Fruit fly (Drosophila melanogaster) whole organism, embryonic: ENCODE data around the gene CG43156.
A peak's percentile ranks its signal among the peaks of the same experiment; 100 is the strongest.

Source experiments
- Bgb ChIP-seq: fragments of 200-800 bp; sonication (Bioruptor generic); IDR thresholded peaks from 2 replicates; pipeline ENCODE4 v1.3.6; 2022; ENCODE audit warnings: missing biosample characterization, missing genetic modification characterization; ENCODE audit not compliant: partially characterized antibody
- CG10147 ChIP-seq: fragments of 200-800 bp; sonication (Bioruptor generic); optimal IDR thresholded peaks from 2 replicates; lab custom pipeline; 2019; ENCODE audit warnings: missing biosample characterization, mild to moderate bottlenecking, missing genetic modification characterization, moderate library complexity
- CG12104 ChIP-seq: fragments of 200-800 bp; sonication (Bioruptor generic); optimal IDR thresholded peaks from 3 replicates; lab custom pipeline; 2016; ENCODE audit warnings: missing biosample characterization, missing genetic modification characterization
- CG13287 ChIP-seq: fragments of 200-800 bp; sonication (Bioruptor generic); IDR thresholded peaks from 2 replicates; pipeline ENCODE4 v1.3.6; 2022; ENCODE audit warnings: missing biosample characterization, missing genetic modification characterization; ENCODE audit not compliant: partially characterized antibody
- CG13424 ChIP-seq: fragments of 200-800 bp; sonication (Bioruptor generic); optimal IDR thresholded peaks from 2 replicates; lab custom pipeline; 2019; ENCODE audit warnings: missing biosample characterization, mild to moderate bottlenecking, missing genetic modification characterization, moderate library complexity
- CG14441 ChIP-seq: fragments of 200-800 bp; sonication (Bioruptor generic); IDR thresholded peaks from 2 replicates; pipeline ENCODE4 v1.3.6; 2022; ENCODE audit warnings: missing biosample characterization, missing genetic modification characterization
- CG16815 ChIP-seq: fragments of 200-800 bp; sonication (Bioruptor generic); optimal IDR thresholded peaks from 3 replicates; lab custom pipeline; 2017; ENCODE audit warnings: missing biosample characterization, mild to moderate bottlenecking, missing genetic modification characterization
- CG17829 ChIP-seq: fragments of 200-800 bp; optimal IDR thresholded peaks from 2 replicates; lab custom pipeline; 2019; ENCODE audit warnings: missing biosample characterization, mild to moderate bottlenecking, missing genetic modification characterization, moderate library complexity
- CG1792 ChIP-seq: fragments of 200-800 bp; sonication (Bioruptor generic); optimal IDR thresholded peaks from 2 replicates; lab custom pipeline; 2016; ENCODE audit warnings: missing biosample characterization, missing genetic modification characterization
- CG2678 ChIP-seq: fragments of 200-800 bp; sonication (Bioruptor generic); optimal IDR thresholded peaks from 3 replicates; lab custom pipeline; 2019; ENCODE audit warnings: missing biosample characterization, mild to moderate bottlenecking, missing genetic modification characterization, moderate library complexity
- CG2712 ChIP-seq: fragments of 200-800 bp; optimal IDR thresholded peaks from 3 replicates; lab custom pipeline; 2019; ENCODE audit warnings: missing biosample characterization, mild to moderate bottlenecking, missing genetic modification characterization, moderate library complexity
- CG30431 ChIP-seq: fragments of 200-800 bp; sonication (Bioruptor generic); optimal IDR thresholded peaks from 2 replicates; lab custom pipeline; 2017; ENCODE audit warnings: missing biosample characterization, missing genetic modification characterization
- CG3407 ChIP-seq: fragments of 200-800 bp; sonication (Bioruptor generic); optimal IDR thresholded peaks from 2 replicates; lab custom pipeline; 2018; ENCODE audit warnings: missing biosample characterization, mild to moderate bottlenecking, missing genetic modification characterization
- CG3847 ChIP-seq: fragments of 200-800 bp; sonication (Bioruptor generic); IDR thresholded peaks from 2 replicates; pipeline ENCODE4 v1.3.6; 2022; ENCODE audit warnings: missing biosample characterization, missing genetic modification characterization
- CG6272 ChIP-seq: fragments of 200-800 bp; sonication (Bioruptor generic); IDR thresholded peaks from 2 replicates; pipeline ENCODE4 v1.3.6; 2022; ENCODE audit warnings: missing biosample characterization, missing genetic modification characterization
- CG6654 ChIP-seq: fragments of 200-800 bp; sonication (Bioruptor generic); optimal IDR thresholded peaks from 2 replicates; lab custom pipeline; 2017; ENCODE audit warnings: missing biosample characterization, mild to moderate bottlenecking, missing genetic modification characterization
- CG6765 ChIP-seq: fragments of 200-800 bp; sonication (Bioruptor generic); optimal IDR thresholded peaks from 3 replicates; lab custom pipeline; 2017; ENCODE audit warnings: missing biosample characterization, mild to moderate bottlenecking, missing genetic modification characterization
- CG6854 ChIP-seq: fragments of 200-800 bp; sonication (Bioruptor generic); optimal IDR thresholded peaks from 3 replicates; lab custom pipeline; 2017; ENCODE audit warnings: missing biosample characterization, mild to moderate bottlenecking, missing genetic modification characterization
- CG7271 ChIP-seq: fragments of 200-800 bp; sonication (Bioruptor generic); optimal IDR thresholded peaks from 2 replicates; lab custom pipeline; 2018; ENCODE audit warnings: missing biosample characterization, mild to moderate bottlenecking, missing genetic modification characterization, moderate library complexity
- CG7987 ChIP-seq: fragments of 200-800 bp; sonication (Bioruptor generic); optimal IDR thresholded peaks from 2 replicates; lab custom pipeline; 2018; ENCODE audit warnings: missing biosample characterization, mild to moderate bottlenecking, missing genetic modification characterization, moderate library complexity
- CG8089 ChIP-seq: fragments of 200-800 bp; sonication (Bioruptor generic); optimal IDR thresholded peaks from 3 replicates; lab custom pipeline; 2016; ENCODE audit warnings: missing biosample characterization, missing genetic modification characterization
- Dbx ChIP-seq: fragments of 200-800 bp; sonication (Bioruptor generic); IDR thresholded peaks from 3 replicates; pipeline ENCODE4 v1.3.6; 2022; ENCODE audit warnings: missing biosample characterization, missing genetic modification characterization
- Deaf1 ChIP-seq: fragments of 200-800 bp; optimal IDR thresholded peaks from 3 replicates; lab custom pipeline; 2019; ENCODE audit warnings: missing biosample characterization, mild to moderate bottlenecking, missing genetic modification characterization, moderate library complexity
- Dll ChIP-seq: fragments of 200-800 bp; sonication (Bioruptor generic); IDR thresholded peaks from 4 replicates; pipeline ENCODE4 v1.3.6; 2022; ENCODE audit warnings: missing biosample characterization, missing genetic modification characterization; ENCODE audit not compliant: partially characterized antibody
- Doc3 ChIP-seq: fragments of 200-800 bp; sonication (Bioruptor generic); IDR thresholded peaks from 3 replicates; pipeline ENCODE4 v1.3.6; 2022; ENCODE audit warnings: missing biosample characterization, missing genetic modification characterization; ENCODE audit not compliant: partially characterized antibody
- Dp ChIP-seq: fragments of 200-800 bp; sonication (Bioruptor generic); optimal IDR thresholded peaks from 2 replicates; lab custom pipeline; 2018; ENCODE audit warnings: missing biosample characterization, mild to moderate bottlenecking, missing genetic modification characterization, moderate library complexity
- Gug ChIP-seq: fragments of 200-800 bp; sonication (Bioruptor generic); IDR thresholded peaks from 4 replicates; pipeline ENCODE4 v1.3.6; 2022; ENCODE audit warnings: missing biosample characterization, missing genetic modification characterization
- NC2β ChIP-seq: fragments of 200-800 bp; sonication (Bioruptor generic); optimal IDR thresholded peaks from 2 replicates; lab custom pipeline; 2016; ENCODE audit warnings: missing biosample characterization, missing genetic modification characterization
- Oaz ChIP-seq: fragments of 200-800 bp; sonication (Bioruptor generic); IDR thresholded peaks from 2 replicates; pipeline ENCODE4 v1.3.6; 2022; ENCODE audit warnings: missing biosample characterization, missing genetic modification characterization
- PHDP ChIP-seq: fragments of 200-800 bp; sonication (Bioruptor generic); optimal IDR thresholded peaks from 3 replicates; lab custom pipeline; 2018; ENCODE audit warnings: missing biosample characterization, mild to moderate bottlenecking, missing genetic modification characterization, moderate library complexity
- Sox102F ChIP-seq: fragments of 200-800 bp; sonication (Bioruptor generic); optimal IDR thresholded peaks from 2 replicates; lab custom pipeline; 2018; ENCODE audit warnings: missing biosample characterization, mild to moderate bottlenecking, missing genetic modification characterization, moderate library complexity
- ap ChIP-seq: fragments of 200-800 bp; sonication (Bioruptor generic); IDR thresholded peaks from 2 replicates; pipeline ENCODE4 v1.3.6; 2022; ENCODE audit warnings: missing biosample characterization, missing genetic modification characterization
- bab2 ChIP-seq: fragments of 200-800 bp; sonication (Bioruptor generic); optimal IDR thresholded peaks from 2 replicates; lab custom pipeline; 2016; ENCODE audit warnings: missing biosample characterization, missing genetic modification characterization
- br ChIP-seq: fragments of >200 bp; optimal IDR thresholded peaks from 2 replicates; lab custom pipeline; 2017
- cad ChIP-seq: fragments of >200 bp; optimal IDR thresholded peaks from 2 replicates; lab custom pipeline; 2017; ENCODE audit warnings: missing biosample characterization, missing genetic modification characterization
- cas ChIP-seq: fragments of 200-800 bp; sonication (Bioruptor generic); IDR thresholded peaks from 2 replicates; pipeline ENCODE4 v1.3.6; 2022; ENCODE audit warnings: missing biosample characterization, missing genetic modification characterization
- crol ChIP-seq: fragments of 200-800 bp; sonication (Bioruptor generic); IDR thresholded peaks from 2 replicates; pipeline ENCODE4 v1.3.6; 2022; ENCODE audit warnings: missing biosample characterization, missing genetic modification characterization
- dysf ChIP-seq: fragments of 200-800 bp; sonication (Bioruptor generic); IDR thresholded peaks from 3 replicates; pipeline ENCODE4 v1.3.6; 2022; ENCODE audit warnings: missing biosample characterization, missing genetic modification characterization
- fru ChIP-seq: fragments of >200 bp; optimal IDR thresholded peaks from 2 replicates; lab custom pipeline; 2017
- gfzf ChIP-seq: fragments of 200-800 bp; sonication (Bioruptor generic); optimal IDR thresholded peaks from 2 replicates; lab custom pipeline; 2016; ENCODE audit warnings: missing biosample characterization, mild to moderate bottlenecking, missing genetic modification characterization, moderate library complexity
- gsb ChIP-seq: fragments of 200-800 bp; sonication (Bioruptor generic); IDR thresholded peaks from 2 replicates; pipeline ENCODE4 v1.3.6; 2022; ENCODE audit warnings: missing biosample characterization, missing genetic modification characterization
- h ChIP-seq: fragments of >200 bp; optimal IDR thresholded peaks from 2 replicates; lab custom pipeline; 2017
- hbn ChIP-seq: fragments of 200-800 bp; sonication (Bioruptor generic); IDR thresholded peaks from 2 replicates; pipeline ENCODE4 v1.3.6; 2022; ENCODE audit warnings: missing biosample characterization, missing genetic modification characterization; ENCODE audit not compliant: partially characterized antibody
- lov ChIP-seq, 2 experiments: fragments of 200-800 bp in 1 of 2; fragments of >200 bp in 1 of 2; sonication (Bioruptor generic) in 1 of 2; IDR thresholded peaks in 1 of 2; optimal IDR thresholded peaks in 1 of 2; 2 replicates in 1 of 2; 3 replicates in 1 of 2; pipeline versions ENCODE4 v1.3.6 to Lab custom; 2017 to 2022; ENCODE audit warnings: missing biosample characterization in 1 of 2, missing genetic modification characterization in 1 of 2
- maf-S ChIP-seq: fragments of 200-800 bp; sonication (Bioruptor generic); optimal IDR thresholded peaks from 2 replicates; lab custom pipeline; 2016; ENCODE audit warnings: missing biosample characterization, missing genetic modification characterization
- mam ChIP-seq: fragments of 200-800 bp; sonication (Bioruptor generic); optimal IDR thresholded peaks from 3 replicates; lab custom pipeline; 2016; ENCODE audit warnings: missing biosample characterization, missing genetic modification characterization
- nau ChIP-seq: fragments of 200-800 bp; sonication (Bioruptor generic); optimal IDR thresholded peaks from 3 replicates; lab custom pipeline; 2017; ENCODE audit warnings: missing biosample characterization, mild to moderate bottlenecking, missing genetic modification characterization, missing genetic modification reagents
- nmo ChIP-seq: fragments of 200-800 bp; sonication (Bioruptor generic); optimal IDR thresholded peaks from 2 replicates; lab custom pipeline; 2018; ENCODE audit warnings: missing biosample characterization, mild to moderate bottlenecking, missing genetic modification characterization, moderate library complexity
- phol ChIP-seq: fragments of 200-800 bp; sonication (Bioruptor generic); optimal IDR thresholded peaks from 3 replicates; lab custom pipeline; 2018; ENCODE audit warnings: missing biosample characterization, mild to moderate bottlenecking, missing genetic modification characterization, moderate library complexity
- sens ChIP-seq: fragments of 200-800 bp; sonication (Bioruptor generic); peaks from one replicate; lab custom pipeline; 2016; ENCODE audit warnings: missing biosample characterization, missing genetic modification characterization
- tx ChIP-seq: fragments of 200-800 bp; sonication (Bioruptor generic); optimal IDR thresholded peaks from 2 replicates; lab custom pipeline; 2016; ENCODE audit warnings: missing biosample characterization, missing genetic modification characterization
- vvl ChIP-seq: fragments of 200-800 bp; sonication (Bioruptor generic); IDR thresholded peaks from 2 replicates; pipeline ENCODE4 v1.3.6; 2022; ENCODE audit warnings: missing biosample characterization, missing genetic modification characterization
- yki ChIP-seq: fragments of >200 bp; optimal IDR thresholded peaks from 3 replicates; lab custom pipeline; 2018

The CG43156 gene

DNA sequence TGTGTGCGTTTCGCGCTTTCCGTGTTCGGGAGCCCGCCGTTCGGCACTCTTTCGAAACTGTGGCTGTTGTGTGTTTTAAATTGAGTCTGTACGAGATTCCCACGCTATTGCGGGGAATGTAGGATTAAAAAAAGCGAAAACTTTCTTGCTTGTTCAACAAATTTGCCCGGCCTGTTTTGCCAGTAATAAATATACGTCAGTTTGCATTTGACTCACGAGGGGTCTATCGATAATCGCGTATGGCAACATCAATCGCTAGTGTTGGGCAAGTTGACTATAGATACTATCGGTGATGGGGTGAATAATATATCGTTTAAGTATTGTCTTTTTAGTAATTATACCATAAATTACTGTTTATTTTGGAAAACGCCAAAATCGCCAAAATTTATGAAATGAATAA is 1.5 kb downstream of the CG43156 start, which contains the start of gene Upf1 (continued):
- no peak for TF ChIP-seq CG30431 (GFP tag; lab: Kevin White, UChicago)
- TF ChIP-seq Gug (GFP tag; lab: Robert Waterston, UW): no peak; the same call in 3 of the 4 replicates
- peak; percentile 88 for TF ChIP-seq hbn (GFP tag; lab: Robert Waterston, UW)
- no peak for TF ChIP-seq CG14441
- TF ChIP-seq Dp (GFP tag; lab: Kevin White, UChicago): peak; percentile 19
- no peak for TF ChIP-seq crol (GFP tag; lab: Robert Waterston, UW)
- no peak for TF ChIP-seq CG2712 (tag; lab: Kevin White, UChicago)
- TF ChIP-seq bab2 (GFP tag; lab: Kevin White, UChicago): no peak
- TF ChIP-seq dysf: no peak
- no peak for TF ChIP-seq gsb (GFP tag; lab: Robert Waterston, UW)
- TF ChIP-seq CG1792 (GFP tag; lab: Kevin White, UChicago): no peak
- no peak for TF ChIP-seq PHDP (tag; lab: Kevin White, UChicago)
- TF ChIP-seq maf-S (GFP tag; lab: Kevin White, UChicago): no peak
- no peak for TF ChIP-seq CG17829 (tag; lab: Kevin White, UChicago)
- TF ChIP-seq br: no peak
- no peak for TF ChIP-seq tx (GFP tag; lab: Kevin White, UChicago)
- peak; percentile 83 for TF ChIP-seq Doc3 (GFP tag; lab: Robert Waterston, UW)
- peak; percentile 8 for TF ChIP-seq gfzf (GFP tag; lab: Kevin White, UChicago)
- no peak for TF ChIP-seq h (lab: Kevin White, UChicago)
- peak; percentile 90 for TF ChIP-seq CG13287 (GFP tag; lab: Robert Waterston, UW)
- TF ChIP-seq fru: no peak
- TF ChIP-seq Deaf1 (tag; lab: Kevin White, UChicago): no peak
- TF ChIP-seq CG13424 (tag; lab: Kevin White, UChicago): no peak
- TF ChIP-seq CG3847 (GFP tag; lab: Robert Waterston, UW): peak; percentile 41; the same call in 1 of the 2 replicates
- no peak for TF ChIP-seq CG16815 (GFP tag; lab: Kevin White, UChicago)
- TF ChIP-seq CG6654 (GFP tag; lab: Kevin White, UChicago): no peak
- no peak for TF ChIP-seq CG12104 (GFP tag; lab: Kevin White, UChicago)
- TF ChIP-seq CG3407 (GFP tag; lab: Kevin White, UChicago): no peak
- no peak for TF ChIP-seq lov (optimal IDR thresholded peaks at IDR 0.05; lab: Kevin White, UChicago)
- TF ChIP-seq lov (GFP tag; IDR thresholded peaks at IDR 0.05; lab: Robert Waterston, UW): no peak
- no peak for TF ChIP-seq CG8089 (GFP tag; lab: Kevin White, UChicago)
- no peak for TF ChIP-seq cas (GFP tag; lab: Robert Waterston, UW)
- no peak for TF ChIP-seq ap (GFP tag; lab: Robert Waterston, UW)
- TF ChIP-seq CG2678 (tag; lab: Kevin White, UChicago): no peak
- TF ChIP-seq CG7271 (tag; lab: Kevin White, UChicago): no peak
- TF ChIP-seq nmo (GFP tag; lab: Kevin White, UChicago): no peak
- no peak for TF ChIP-seq yki (lab: Kevin White, UChicago)
- peak; percentile 89 for TF ChIP-seq Dll
- TF ChIP-seq vvl: peak; percentile 39; the same call in 1 of the 2 replicates
- no peak for TF ChIP-seq NC2β
- TF ChIP-seq CG6765 (GFP tag; lab: Kevin White, UChicago): no peak
- no peak for TF ChIP-seq CG10147 (GFP tag; lab: Kevin White, UChicago)
- no peak for TF ChIP-seq Sox102F (GFP tag; lab: Kevin White, UChicago)
- TF ChIP-seq CG7987 (GFP tag; lab: Kevin White, UChicago): no peak
- TF ChIP-seq mam: peak; percentile 30
- no peak for TF ChIP-seq Dbx
- TF ChIP-seq CG6854 (GFP tag; lab: Kevin White, UChicago): no peak
- no peak for TF ChIP-seq CG6272 (GFP tag; lab: Robert Waterston, UW)
- TF ChIP-seq cad (GFP tag; lab: Kevin White, UChicago): no peak
- TF ChIP-seq sens (GFP tag; lab: Kevin White, UChicago): no peak
- peak; percentile 17 for TF ChIP-seq phol (tag; lab: Kevin White, UChicago)
- TF ChIP-seq Oaz (GFP tag; lab: Robert Waterston, UW): no peak
- no peak for TF ChIP-seq nau (GFP tag; lab: Kevin White, UChicago)
- TF ChIP-seq Bgb (GFP tag; lab: Robert Waterston, UW): peak; percentile 95
